Fruit fly (Drosophila melanogaster) whole organism, prepupa: Measurements from ENCODE around the gene CG4053.

Experiments
- CG16779 ChIP-seq: fragments of 200-800 bp; sonication (Bioruptor generic); optimal IDR thresholded peaks from 3 replicates; lab custom pipeline; 2017; ENCODE audit warnings: missing biosample characterization, mild to moderate bottlenecking, missing genetic modification characterization
- Sox15 ChIP-seq: fragments of 200-800 bp; sonication (Bioruptor generic); optimal IDR thresholded peaks from 3 replicates; lab custom pipeline; 2016; ENCODE audit warnings: missing biosample characterization, missing genetic modification characterization
- pdm3 ChIP-seq: fragments of 200-800 bp; sonication (Bioruptor generic); optimal IDR thresholded peaks from 3 replicates; lab custom pipeline; 2016; ENCODE audit warnings: missing biosample characterization, missing genetic modification characterization
- svp ChIP-seq: fragments of 200-800 bp; sonication (Bioruptor generic); peaks from one replicate; lab custom pipeline; 2016; ENCODE audit warnings: missing biosample characterization, missing genetic modification characterization

dm6 chr3R:17132098-17132712, at the start of gene CG4053, which contains the start of gene CG31266:
- TF ChIP-seq pdm3 (GFP tag; lab: Kevin White, UChicago): no peak
- no peak for TF ChIP-seq CG16779 (tag; lab: Kevin White, UChicago)
- TF ChIP-seq Sox15 (GFP tag; lab: Kevin White, UChicago): no peak
- no peak for TF ChIP-seq svp (GFP tag; lab: Kevin White, UChicago)
